Fruit fly (Drosophila melanogaster) whole organism, wandering third instar larva: Measurements from ENCODE around the gene Dref.

Source experiments
- Abd-B ChIP-seq: fragments of >200 bp; optimal IDR thresholded peaks from 2 replicates; lab custom pipeline; 2017; ENCODE audit warnings: missing biosample characterization, missing genetic modification characterization
- CG32264 ChIP-seq: fragments of 200-800 bp; sonication (Bioruptor generic); optimal IDR thresholded peaks from 2 replicates; lab custom pipeline; 2016; ENCODE audit warnings: missing biosample characterization, missing genetic modification characterization
- CG9705 ChIP-seq: fragments of 200-800 bp; sonication (Bioruptor generic); optimal IDR thresholded peaks from 2 replicates; lab custom pipeline; 2018; ENCODE audit warnings: missing biosample characterization, mild to moderate bottlenecking, missing genetic modification characterization
- CrebA ChIP-seq: fragments of 200-800 bp; sonication (Bioruptor generic); optimal IDR thresholded peaks from 2 replicates; lab custom pipeline; 2016; ENCODE audit warnings: missing biosample characterization, mild to moderate bottlenecking, missing genetic modification characterization, borderline replicate concordance
- Dfd ChIP-seq: fragments of >200 bp; optimal IDR thresholded peaks from 2 replicates; lab custom pipeline; 2017; ENCODE audit warnings: missing biosample characterization, missing genetic modification characterization
- Dif ChIP-seq: fragments of 200-275, 200-300 bp; sonication (Bioruptor generic); optimal IDR thresholded peaks from 2 replicates; lab custom pipeline; 2018; ENCODE audit warnings: missing biosample characterization, missing genetic modification characterization; ENCODE audit not compliant: partially characterized antibody
- GATAd ChIP-seq: sonication (Bioruptor generic); optimal IDR thresholded peaks from 2 replicates; lab custom pipeline; 2016; ENCODE audit warnings: missing biosample characterization, missing genetic modification characterization
- HLH106 ChIP-seq: fragments of 200-800 bp; optimal IDR thresholded peaks from 3 replicates; lab custom pipeline; 2019; ENCODE audit warnings: missing biosample characterization, mild to moderate bottlenecking, missing genetic modification characterization, moderate library complexity
- Hnf4 ChIP-seq: fragments of 200-800 bp; sonication (Bioruptor generic); optimal IDR thresholded peaks from 2 replicates; lab custom pipeline; 2016; ENCODE audit warnings: missing biosample characterization, mild to moderate bottlenecking, missing genetic modification characterization
- Hr78 ChIP-seq: fragments of >200 bp; optimal IDR thresholded peaks from 2 replicates; lab custom pipeline; 2017; ENCODE audit warnings: missing biosample characterization, missing genetic modification characterization
- Hr83 ChIP-seq: fragments of 200-300 bp; sonication (Bioruptor generic); optimal IDR thresholded peaks from 2 replicates; lab custom pipeline; 2016; ENCODE audit warnings: missing biosample characterization, mild to moderate bottlenecking, missing genetic modification characterization, moderate library complexity; ENCODE audit not compliant: poor library complexity, severe bottlenecking
- Jra ChIP-seq: sonication (Bioruptor generic); optimal IDR thresholded peaks from 2 replicates; lab custom pipeline; 2016; ENCODE audit warnings: missing biosample characterization, missing genetic modification characterization
- Mio ChIP-seq: sonication (Bioruptor generic); optimal IDR thresholded peaks from 2 replicates; lab custom pipeline; 2016; ENCODE audit warnings: missing biosample characterization, missing genetic modification characterization
- Myc ChIP-seq: fragments of >200 bp; optimal IDR thresholded peaks from 2 replicates; lab custom pipeline; 2017
- N ChIP-seq: fragments of >200 bp; optimal IDR thresholded peaks from 2 replicates; lab custom pipeline; 2018; ENCODE audit warnings: missing biosample characterization, missing external identifiers, missing genetic modification characterization
- OdsH ChIP-seq: fragments of 200-800 bp; sonication (Bioruptor generic); optimal IDR thresholded peaks from 2 replicates; lab custom pipeline; 2016; ENCODE audit warnings: missing biosample characterization, mild to moderate bottlenecking, missing genetic modification characterization
- Rel ChIP-seq, 2 experiments: fragments of 200-800 bp; sonication (Bioruptor generic) in 1 of 2; optimal IDR thresholded peaks; 2 replicates in 1 of 2; 3 replicates in 1 of 2; lab custom pipeline; 2016 to 2019; ENCODE audit warnings: mild to moderate bottlenecking in 2 of 2, missing biosample characterization in 2 of 2, missing genetic modification characterization in 2 of 2, moderate library complexity in 1 of 2
- Sp1 ChIP-seq: fragments of 200-800 bp; sonication (Bioruptor generic); optimal IDR thresholded peaks from 3 replicates; lab custom pipeline; 2019; ENCODE audit warnings: missing biosample characterization, mild to moderate bottlenecking, missing genetic modification characterization, moderate library complexity
- br ChIP-seq: fragments of 200-800 bp; sonication (Bioruptor generic); optimal IDR thresholded peaks from 2 replicates; lab custom pipeline; 2016; ENCODE audit warnings: missing biosample characterization, missing genetic modification characterization
- brk ChIP-seq: fragments of 200-800 bp; sonication (Bioruptor generic); optimal IDR thresholded peaks from 2 replicates; lab custom pipeline; 2016; ENCODE audit warnings: missing biosample characterization, mild to moderate bottlenecking, missing genetic modification characterization
- dl ChIP-seq, 2 experiments: fragments of 175-275, 200-275 bp in 1 of 2; fragments of 200-275 bp in 1 of 2; sonication (Bioruptor generic); optimal IDR thresholded peaks; lab custom pipeline; 2018; ENCODE audit warnings: mild to moderate bottlenecking in 2 of 2, missing biosample characterization in 2 of 2, missing genetic modification characterization in 2 of 2, moderate library complexity in 2 of 2; ENCODE audit not compliant: partially characterized antibody in 2 of 2, insufficient read depth in 1 of 2
- dmrt93B ChIP-seq: fragments of 200-800 bp; sonication (Bioruptor generic); optimal IDR thresholded peaks from 2 replicates; lab custom pipeline; 2018; ENCODE audit warnings: missing biosample characterization, mild to moderate bottlenecking, missing genetic modification characterization
- dsf ChIP-seq: sonication (Bioruptor generic); optimal IDR thresholded peaks from 2 replicates; lab custom pipeline; 2016; ENCODE audit warnings: missing biosample characterization, missing genetic modification characterization, borderline replicate concordance
- ey ChIP-seq: fragments of 200-800 bp; sonication (Bioruptor generic); optimal IDR thresholded peaks from 2 replicates; lab custom pipeline; 2016; ENCODE audit warnings: missing biosample characterization, missing genetic modification characterization
- foxo ChIP-seq, 2 experiments: fragments of 200-800 bp; sonication (Bioruptor generic); optimal IDR thresholded peaks; 2 replicates in 1 of 2; 3 replicates in 1 of 2; lab custom pipeline; 2016 to 2017; ENCODE audit warnings: missing biosample characterization in 2 of 2, missing genetic modification characterization in 2 of 2
- fru ChIP-seq: fragments of 200-800 bp; sonication (Bioruptor generic); optimal IDR thresholded peaks from 3 replicates; lab custom pipeline; 2016; ENCODE audit warnings: missing biosample characterization, mild to moderate bottlenecking, missing genetic modification characterization
- h ChIP-seq: fragments of 200-800 bp; sonication (Bioruptor generic); optimal IDR thresholded peaks from 3 replicates; lab custom pipeline; 2016; ENCODE audit warnings: missing biosample characterization, mild to moderate bottlenecking, missing genetic modification characterization
- jim ChIP-seq: fragments of 175-275, 200-325 bp; sonication (Bioruptor generic); optimal IDR thresholded peaks from 2 replicates; lab custom pipeline; 2016; ENCODE audit warnings: missing biosample characterization, mild to moderate bottlenecking, missing genetic modification characterization
- lola ChIP-seq: fragments of >200 bp; optimal IDR thresholded peaks from 2 replicates; lab custom pipeline; 2017; ENCODE audit warnings: missing biosample characterization, missing genetic modification characterization
- pan ChIP-seq: fragments of >200 bp; optimal IDR thresholded peaks from 2 replicates; lab custom pipeline; 2017
- psq ChIP-seq: fragments of 200-800 bp; sonication (Bioruptor generic); optimal IDR thresholded peaks from 3 replicates; lab custom pipeline; 2017; ENCODE audit warnings: missing biosample characterization, mild to moderate bottlenecking, missing genetic modification characterization, moderate library complexity
- rgr ChIP-seq: fragments of 200-800 bp; sonication (Bioruptor generic); optimal IDR thresholded peaks from 3 replicates; lab custom pipeline; 2016; ENCODE audit warnings: missing biosample characterization, mild to moderate bottlenecking, missing genetic modification characterization
- sv ChIP-seq: fragments of 200-800 bp; sonication (Bioruptor generic); optimal IDR thresholded peaks from 3 replicates; lab custom pipeline; 2016; ENCODE audit warnings: missing biosample characterization, missing genetic modification characterization
- tai ChIP-seq: sonication (Bioruptor generic); optimal IDR thresholded peaks from 2 replicates; lab custom pipeline; 2016; ENCODE audit warnings: missing biosample characterization, missing genetic modification characterization
- usp ChIP-seq: fragments of >200 bp; optimal IDR thresholded peaks from 2 replicates; lab custom pipeline; 2017; ENCODE audit warnings: missing biosample characterization, missing genetic modification characterization
- woc ChIP-seq: sonication (Bioruptor generic); optimal IDR thresholded peaks from 2 replicates; lab custom pipeline; 2016; ENCODE audit warnings: missing biosample characterization, mild to moderate bottlenecking, missing genetic modification characterization

The Dref gene

dm6 chr2L:9981809-9982208, 14.8 kb upstream of the Dref start:
- TF ChIP-seq CG32264: no peak
- TF ChIP-seq fru (GFP tag; lab: Kevin White, UChicago): peak; percentile 55
- no peak for TF ChIP-seq Jra
- TF ChIP-seq dl (GFP tag; optimal IDR thresholded peaks at IDR 0.05; lab: Kevin White, UChicago; ENCODE audit: insufficient read depth in 1 of 2, partially characterized antibody in 2 of 2): no peak
- TF ChIP-seq Sp1 (GFP tag; lab: Kevin White, UChicago): peak; percentile 64
- no peak for TF ChIP-seq sv (GFP tag; lab: Kevin White, UChicago)
- TF ChIP-seq jim (GFP tag; lab: Kevin White, UChicago): no peak
- TF ChIP-seq psq (GFP tag; lab: Kevin White, UChicago): no peak
- no peak for TF ChIP-seq CrebA (GFP tag; lab: Kevin White, UChicago)
- TF ChIP-seq woc (GFP tag; lab: Kevin White, UChicago): peak; percentile 22
- peak; percentile 30 for TF ChIP-seq rgr
- TF ChIP-seq HLH106 (tag; lab: Kevin White, UChicago): peak; percentile 72
- no peak for TF ChIP-seq Rel (GFP tag; optimal IDR thresholded peaks at IDR 0.05; lab: Kevin White, UChicago)
- no peak for TF ChIP-seq Rel (tag; optimal IDR thresholded peaks at IDR 0.05; lab: Kevin White, UChicago)
- TF ChIP-seq ey (GFP tag; lab: Kevin White, UChicago): peak; percentile 11
- TF ChIP-seq pan: no peak
- TF ChIP-seq br (GFP tag; lab: Kevin White, UChicago): no peak
- no peak for TF ChIP-seq OdsH (GFP tag; lab: Kevin White, UChicago)
- no peak for TF ChIP-seq N (GFP tag; lab: Kevin White, UChicago)
- TF ChIP-seq CG9705 (GFP tag; lab: Kevin White, UChicago): no peak
- peak; percentile 28 for TF ChIP-seq Hnf4
- TF ChIP-seq Abd-B (GFP tag; lab: Kevin White, UChicago): no peak
- TF ChIP-seq Dfd (GFP tag; lab: Kevin White, UChicago): no peak
- TF ChIP-seq Hr83 (GFP tag; lab: Kevin White, UChicago): no peak
- no peak for TF ChIP-seq dmrt93B (GFP tag; lab: Kevin White, UChicago)
- peak; percentile 60 for TF ChIP-seq h (GFP tag; lab: Kevin White, UChicago)
- TF ChIP-seq dsf (GFP tag; lab: Kevin White, UChicago): no peak
- no peak for TF ChIP-seq Mio (GFP tag; lab: Kevin White, UChicago)
- no peak for TF ChIP-seq lola (GFP tag; lab: Kevin White, UChicago)
- TF ChIP-seq foxo (GFP tag; optimal IDR thresholded peaks at IDR 0.05; lab: Kevin White, UChicago): peak in 1 of 2 experiments; percentile 31
- TF ChIP-seq usp (GFP tag; lab: Kevin White, UChicago): no peak
- no peak for TF ChIP-seq Hr78 (GFP tag; lab: Kevin White, UChicago)
- TF ChIP-seq brk (GFP tag; lab: Kevin White, UChicago): peak; percentile 41
- TF ChIP-seq Dif (GFP tag; lab: Kevin White, UChicago): no peak
- TF ChIP-seq tai (GFP tag; lab: Kevin White, UChicago): no peak

DNA sequence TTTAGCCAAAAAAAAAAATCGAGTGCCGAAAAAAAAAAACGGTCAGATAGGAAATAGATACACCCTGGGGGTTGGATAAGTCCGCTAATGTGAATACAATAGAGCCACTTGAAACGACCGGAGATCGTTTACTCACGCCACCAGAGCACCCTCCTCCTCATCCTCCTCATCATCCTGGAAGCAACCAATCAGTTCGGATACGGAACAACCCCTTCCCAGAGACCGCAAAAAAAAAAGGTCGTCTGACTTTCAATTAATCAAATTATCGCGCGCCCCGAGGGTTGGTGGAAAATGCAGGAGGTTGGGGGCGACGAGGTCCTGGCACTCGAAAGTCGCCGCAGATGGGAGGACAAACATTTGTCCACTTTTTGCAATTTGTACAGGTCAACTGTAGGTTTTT, 5.6 kb upstream of the Dref start:
- no peak for TF ChIP-seq jim (GFP tag; lab: Kevin White, UChicago)
- TF ChIP-seq CrebA (GFP tag; lab: Kevin White, UChicago): no peak

dm6 chr2L:9968201-9968727, 1.2 kb upstream of the Dref start:
- TF ChIP-seq OdsH (GFP tag; lab: Kevin White, UChicago) (no peak), rgr (no peak), Myc (lab: Kevin White, UChicago) (no peak), fru (GFP tag; lab: Kevin White, UChicago) (no peak), GATAd (GFP tag; lab: Kevin White, UChicago) (no peak), Hr78 (GFP tag; lab: Kevin White, UChicago) (no peak), Sp1 (GFP tag; lab: Kevin White, UChicago) (no peak), Dfd (GFP tag; lab: Kevin White, UChicago) (no peak), CG9705 (GFP tag; lab: Kevin White, UChicago) (no peak), h (GFP tag; lab: Kevin White, UChicago) (no peak)
